Worm (Caenorhabditis elegans): ENCODE measurements around the gene trmt-10C.2.

- TF ChIP-seq ceh-13 (GFP tag; optimal IDR thresholded peaks at IDR 0.05) (no peak), ama-1 (optimal IDR thresholded peaks at IDR 0.05) (no peak), flt-1 (GFP tag; IDR thresholded peaks at IDR 0.05) (no peak), tra-4 (tag; optimal IDR thresholded peaks at IDR 0.05) (no peak), ceh-36 (tag; optimal IDR thresholded peaks at IDR 0.05) (no peak), scrt-1 (GFP tag; IDR thresholded peaks at IDR 0.05) (no peak), aly-1 (tag; optimal IDR thresholded peaks at IDR 0.05) (no peak), hmg-4 (GFP tag; optimal IDR thresholded peaks at IDR 0.05) (no peak), hmbx-1 (tag; optimal IDR thresholded peaks at IDR 0.05) (no peak), pes-1 (GFP tag; IDR thresholded peaks at IDR 0.05) (no peak), F13C5.2 (tag; optimal IDR thresholded peaks at IDR 0.05) (no peak), sea-1 (GFP tag; conservative IDR thresholded peaks at IDR 0.05) (no peak), hnd-1 (tag; optimal IDR thresholded peaks at IDR 0.05) (no peak), tbx-37 (GFP tag; conservative IDR thresholded peaks at IDR 0.05) (no peak)
These were observed 4.3 kb downstream of the trmt-10C.2 start for ce11 chrIII:6350424-6350823.
